Worm (Caenorhabditis elegans) whole organism, mixed stage, embryonic: ENCODE results near the gene R148.5.

Experiments
- cnd-1 ChIP-seq: fragments of 200-800 bp; sonication (Bioruptor generic); optimal IDR thresholded peaks from 2 replicates; lab custom pipeline; 2018; ENCODE audit warnings: mild to moderate bottlenecking, missing genetic modification characterization, missing compliant biosample characterization
- nhr-28 ChIP-seq: fragments of 150-350 bp; optimal IDR thresholded peaks from 2 replicates; lab custom pipeline; 2014; ENCODE audit warnings: missing biosample characterization, missing genetic modification characterization

DNA sequence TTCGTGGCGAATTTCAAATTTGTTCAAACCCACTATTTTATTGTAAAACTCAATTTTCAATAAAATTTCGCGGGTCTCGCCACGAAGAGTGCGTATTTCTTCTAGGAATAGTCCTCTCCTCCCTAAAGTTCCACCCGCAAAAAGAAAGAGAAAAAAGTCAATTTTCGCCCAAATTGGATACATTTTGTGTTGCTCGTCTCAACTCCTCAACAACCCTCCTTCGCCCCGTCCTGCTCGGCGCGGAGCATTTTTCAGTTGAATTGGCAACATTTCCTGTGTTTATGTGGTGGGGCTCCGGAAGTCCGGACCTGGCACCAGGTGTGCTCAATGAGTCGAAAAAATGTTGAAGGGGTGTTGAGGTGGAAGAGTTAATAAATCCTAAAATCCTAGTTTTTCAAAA, 27.4 kb upstream of the R148.5 start:
- TF ChIP-seq cnd-1 (no peak), nhr-28 (tag; lab: Kevin White, UChicago) (no peak)
